Fruit fly (Drosophila melanogaster): ENCODE results near the gene TwdlF.

- TF ChIP-seq CG15710 (tag; optimal IDR thresholded peaks at IDR 0.05), result no peak
- TF ChIP-seq CG17806 (tag; optimal IDR thresholded peaks at IDR 0.05), result no peak
- no peak for TF ChIP-seq rn (GFP tag; IDR thresholded peaks at IDR 0.05)
- TF ChIP-seq EcR (GFP tag; optimal IDR thresholded peaks at IDR 0.05), result no peak
- no peak for TF ChIP-seq CG9948 (tag; optimal IDR thresholded peaks at IDR 0.05)
- no peak for TF ChIP-seq CG13204 (GFP tag; optimal IDR thresholded peaks at IDR 0.05)
- no peak for TF ChIP-seq CG4496 (GFP tag; IDR thresholded peaks at IDR 0.05)
- TF ChIP-seq CG12605 (GFP tag; IDR thresholded peaks at IDR 0.05), result no peak
- no peak for TF ChIP-seq D1 (tag; optimal IDR thresholded peaks at IDR 0.05)
Measured at dm6 chr3R:4252943-4253342, 6.1 kb downstream of the TwdlF start, which contains the start of gene CG14644.
